Fruit fly (Drosophila melanogaster): Measurements from ENCODE around the gene CG13116.

Gene CG13116

DNA sequence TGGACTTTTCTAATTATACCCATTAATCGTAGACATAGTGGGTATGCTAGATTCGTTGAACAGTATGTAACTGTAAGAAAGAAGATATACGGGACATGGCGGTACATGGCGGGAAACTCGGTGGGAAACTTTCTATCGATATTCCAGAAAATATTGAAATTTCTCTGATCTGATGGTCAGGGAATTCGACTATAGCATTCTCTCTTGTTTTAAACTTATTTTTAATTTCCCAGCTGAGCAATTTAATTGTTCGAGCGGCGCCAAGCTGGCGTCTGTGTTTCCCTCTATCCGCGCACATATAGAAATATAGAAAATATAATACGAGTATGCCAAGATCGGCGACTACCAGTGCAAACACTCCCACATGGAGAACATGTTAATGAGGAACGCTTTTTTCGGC is 49.4 kb downstream of the CG13116 start (continued):
- TF ChIP-seq lbe (GFP tag; optimal IDR thresholded peaks at IDR 0.05) (no peak), CG12942 (GFP tag; optimal IDR thresholded peaks at IDR 0.05) (no peak), Hr3 (GFP tag; optimal IDR thresholded peaks at IDR 0.05) (peak; percentile 29), pnt (GFP tag; optimal IDR thresholded peaks at IDR 0.05) (no peak), Dek (tag; optimal IDR thresholded peaks at IDR 0.05) (no peak), jing (GFP tag; optimal IDR thresholded peaks at IDR 0.05) (no peak), HmgZ (tag; optimal IDR thresholded peaks at IDR 0.05) (no peak), CG11085 (GFP tag; IDR thresholded peaks at IDR 0.05) (0 out of 2 replicates have a peak, but pooled peaks have one; percentile 34), CG32767 (GFP tag; IDR thresholded peaks at IDR 0.05) (0 out of 2 replicates have a peak, but pooled peaks have one; percentile 16), CG13287 (GFP tag; IDR thresholded peaks at IDR 0.05; ENCODE audit: partially characterized antibody) (no peak), ase (GFP tag; IDR thresholded peaks at IDR 0.05) (no peak), CG4404 (GFP tag; IDR thresholded peaks at IDR 0.05) (no peak), cwo (GFP tag; optimal IDR thresholded peaks at IDR 0.05) (peak; percentile 4), CG12071 (GFP tag; optimal IDR thresholded peaks at IDR 0.05) (no peak), stc (GFP tag; IDR thresholded peaks at IDR 0.05) (no peak), grn (GFP tag; optimal IDR thresholded peaks at IDR 0.05) (no peak), NC2β (GFP tag; optimal IDR thresholded peaks at IDR 0.05) (no peak), Elba2 (GFP tag; optimal IDR thresholded peaks at IDR 0.05) (no peak), CG16779 (GFP tag; IDR thresholded peaks at IDR 0.05) (no peak), Sry-β (GFP tag; optimal IDR thresholded peaks at IDR 0.05) (no peak), CG2875 (GFP tag; optimal IDR thresholded peaks at IDR 0.05) (no peak), Hey (tag; optimal IDR thresholded peaks at IDR 0.05) (no peak), PHDP (tag; optimal IDR thresholded peaks at IDR 0.05) (peak; percentile 43), zen2 (GFP tag; IDR thresholded peaks at IDR 0.05; ENCODE audit: partially characterized antibody) (0 out of 3 replicates have a peak, but pooled peaks have one; percentile 4), kah (GFP tag; optimal IDR thresholded peaks at IDR 0.05) (no peak)

DNA sequence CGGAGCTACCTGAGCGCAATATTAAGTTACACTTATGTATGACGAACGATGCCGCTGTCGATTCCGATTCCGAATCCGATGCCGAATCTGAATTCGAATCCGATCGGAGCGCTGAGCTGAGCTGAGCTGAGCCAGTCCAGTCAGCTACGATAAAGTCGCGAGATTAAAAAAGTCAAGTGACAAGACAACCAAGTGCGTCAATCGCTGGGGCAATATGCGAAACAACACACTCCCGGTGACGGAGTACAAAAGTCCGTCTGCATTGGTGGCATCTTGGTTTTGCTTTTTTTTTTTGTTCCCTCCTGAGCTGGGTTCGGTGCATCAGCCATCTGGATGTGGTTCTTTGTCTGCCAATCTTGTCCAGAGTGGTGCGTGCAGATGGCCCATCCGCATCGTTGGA is 50.0 kb downstream of the CG13116 start:
- no peak for TF ChIP-seq schlank (tag; optimal IDR thresholded peaks at IDR 0.05)
- no peak for TF ChIP-seq NC2α (GFP tag; optimal IDR thresholded peaks at IDR 0.05)
- TF ChIP-seq Deaf1 (tag; optimal IDR thresholded peaks at IDR 0.05): peak; percentile 20
- no peak for TF ChIP-seq pan (optimal IDR thresholded peaks at IDR 0.05)
- no peak for TF ChIP-seq pan (GFP tag; optimal IDR thresholded peaks at IDR 0.05 in 1 of 2, IDR thresholded peaks at IDR 0.05 in 1 of 2)
- no peak for TF ChIP-seq cas (GFP tag; IDR thresholded peaks at IDR 0.05)
- TF ChIP-seq CG11456 (GFP tag; IDR thresholded peaks at IDR 0.05): no peak
- peak; percentile 33 for TF ChIP-seq nom (GFP tag; optimal IDR thresholded peaks at IDR 0.05)
- TF ChIP-seq CG1602 (GFP tag; optimal IDR thresholded peaks at IDR 0.05): no peak
- TF ChIP-seq CG4424 (GFP tag; optimal IDR thresholded peaks at IDR 0.05): no peak
- no peak for TF ChIP-seq CG7839 (tag; optimal IDR thresholded peaks at IDR 0.05)
- TF ChIP-seq CG3163 (GFP tag; optimal IDR thresholded peaks at IDR 0.05): no peak
- no peak for TF ChIP-seq Dip3 (GFP tag; optimal IDR thresholded peaks at IDR 0.05)
- no peak for TF ChIP-seq dan (GFP tag; IDR thresholded peaks at IDR 0.05)
- peak; percentile 60 for TF ChIP-seq Ets65A (GFP tag)
- no peak for TF ChIP-seq Dbx (GFP tag; IDR thresholded peaks at IDR 0.05)
- TF ChIP-seq CG11093 (GFP tag; IDR thresholded peaks at IDR 0.05): no peak
- TF ChIP-seq Blimp-1 (GFP tag; optimal IDR thresholded peaks at IDR 0.05): no peak
- TF ChIP-seq CG12219 (GFP tag; optimal IDR thresholded peaks at IDR 0.05): no peak
- TF ChIP-seq CG13123 (GFP tag; optimal IDR thresholded peaks at IDR 0.05): no peak
